Fruit fly (Drosophila melanogaster) whole organism, embryonic: ENCODE measurements around the gene CG5498.
A peak's percentile ranks its signal among the peaks of the same experiment; 100 is the strongest.

ENCODE experiments used
- Blimp-1 ChIP-seq: fragments of 200-800 bp; sonication (Bioruptor generic); optimal IDR thresholded peaks from 3 replicates; lab custom pipeline; 2018; ENCODE audit warnings: missing biosample characterization, missing genetic modification characterization, mild to moderate bottlenecking, moderate library complexity, missing genetic modification reagents
- CG10431 ChIP-seq: fragments of 200-800 bp; sonication (Bioruptor generic); optimal IDR thresholded peaks from 3 replicates; lab custom pipeline; 2018; ENCODE audit warnings: missing biosample characterization, mild to moderate bottlenecking, missing genetic modification characterization
- CG10959 ChIP-seq: fragments of 200-800 bp; sonication (Bioruptor generic); IDR thresholded peaks from 2 replicates; pipeline ENCODE4 v1.3.6; 2022; ENCODE audit warnings: missing biosample characterization, missing genetic modification characterization
- CG11560 ChIP-seq: fragments of 200-800 bp; sonication (Bioruptor generic); IDR thresholded peaks from 3 replicates; pipeline ENCODE4 v1.3.6; 2022; ENCODE audit warnings: missing biosample characterization, missing genetic modification characterization
- CG12659 ChIP-seq: fragments of 200-800 bp; sonication (Bioruptor generic); optimal IDR thresholded peaks from 3 replicates; lab custom pipeline; 2017; ENCODE audit warnings: mild to moderate bottlenecking, missing biosample characterization, missing genetic modification reagents, missing genetic modification characterization
- CG14014 ChIP-seq: fragments of 200-800 bp; sonication (Bioruptor generic); IDR thresholded peaks from 2 replicates; pipeline ENCODE4 v1.3.6; 2022; ENCODE audit warnings: missing biosample characterization, missing genetic modification characterization
- CG14860 ChIP-seq: fragments of 200-800 bp; sonication (Bioruptor generic); IDR thresholded peaks from 3 replicates; pipeline ENCODE4 v1.3.6; 2022; ENCODE audit warnings: missing biosample characterization, missing genetic modification characterization; ENCODE audit not compliant: partially characterized antibody
- CG14965 ChIP-seq: fragments of 200-800 bp; sonication (Bioruptor generic); optimal IDR thresholded peaks from 2 replicates; lab custom pipeline; 2016; ENCODE audit warnings: missing biosample characterization, missing genetic modification characterization, borderline replicate concordance
- CG15073 ChIP-seq: fragments of 200-800 bp; sonication (Bioruptor generic); optimal IDR thresholded peaks from 2 replicates; lab custom pipeline; 2016; ENCODE audit warnings: missing biosample characterization, missing genetic modification characterization
- CG15514 ChIP-seq: fragments of 200-800 bp; sonication (Bioruptor generic); optimal IDR thresholded peaks from 3 replicates; lab custom pipeline; 2017; ENCODE audit warnings: missing biosample characterization, missing genetic modification characterization, mild to moderate bottlenecking, moderate library complexity, missing genetic modification reagents
- CG15601 ChIP-seq: fragments of 200-800 bp; sonication (Bioruptor generic); optimal IDR thresholded peaks from 3 replicates; lab custom pipeline; 2019; ENCODE audit warnings: missing biosample characterization, mild to moderate bottlenecking, missing genetic modification characterization, moderate library complexity
- CG16815 ChIP-seq: fragments of 200-800 bp; sonication (Bioruptor generic); optimal IDR thresholded peaks from 3 replicates; lab custom pipeline; 2017; ENCODE audit warnings: missing biosample characterization, mild to moderate bottlenecking, missing genetic modification characterization
- CG17186 ChIP-seq: fragments of 200-800 bp; sonication (Bioruptor generic); optimal IDR thresholded peaks from 3 replicates; lab custom pipeline; 2017; ENCODE audit warnings: missing biosample characterization, missing genetic modification reagents, missing genetic modification characterization
- CG17361 ChIP-seq: fragments of 200-800 bp; sonication (Bioruptor generic); IDR thresholded peaks from 3 replicates; pipeline ENCODE4 v1.3.6; 2022; ENCODE audit warnings: missing biosample characterization, missing genetic modification characterization
- CG18262 ChIP-seq: fragments of 200-800 bp; optimal IDR thresholded peaks from 3 replicates; lab custom pipeline; 2019; ENCODE audit warnings: missing biosample characterization, mild to moderate bottlenecking, missing genetic modification characterization, moderate library complexity
- CG2678 ChIP-seq: fragments of 200-800 bp; sonication (Bioruptor generic); optimal IDR thresholded peaks from 3 replicates; lab custom pipeline; 2019; ENCODE audit warnings: missing biosample characterization, mild to moderate bottlenecking, missing genetic modification characterization, moderate library complexity
- CG3726 ChIP-seq: fragments of 200-800 bp; sonication (Bioruptor generic); IDR thresholded peaks from 3 replicates; pipeline ENCODE4, ENCODE4 v1.3.6; 2022; ENCODE audit warnings: missing biosample characterization, missing genetic modification characterization
- CG4424 ChIP-seq: fragments of 200-800 bp; sonication (Bioruptor generic); optimal IDR thresholded peaks from 3 replicates; lab custom pipeline; 2016; ENCODE audit warnings: missing biosample characterization, missing genetic modification characterization
- CG6813 ChIP-seq: fragments of 200-800 bp; sonication (Bioruptor generic); optimal IDR thresholded peaks from 2 replicates; lab custom pipeline; 2017; ENCODE audit warnings: missing biosample characterization, missing genetic modification characterization, mild to moderate bottlenecking, moderate library complexity, missing genetic modification reagents
- CG8765 ChIP-seq: fragments of 200-800 bp; sonication (Bioruptor generic); IDR thresholded peaks from 2 replicates; pipeline ENCODE4 v1.3.6; 2022; ENCODE audit warnings: missing biosample characterization, missing genetic modification characterization
- Dbx ChIP-seq: fragments of 200-800 bp; sonication (Bioruptor generic); IDR thresholded peaks from 3 replicates; pipeline ENCODE4 v1.3.6; 2022; ENCODE audit warnings: missing biosample characterization, missing genetic modification characterization
- E2f1 ChIP-seq: fragments of 200-800 bp; sonication (Bioruptor generic); IDR thresholded peaks from 2 replicates; pipeline ENCODE4 v1.3.6; 2022; ENCODE audit warnings: missing biosample characterization, missing genetic modification characterization
- Hey ChIP-seq: fragments of 200-800 bp; sonication (Bioruptor generic); optimal IDR thresholded peaks from 3 replicates; lab custom pipeline; 2018; ENCODE audit warnings: missing biosample characterization, mild to moderate bottlenecking, missing genetic modification characterization
- Hmx ChIP-seq: fragments of 200-800 bp; sonication (Bioruptor generic); optimal IDR thresholded peaks from 2 replicates; lab custom pipeline; 2016; ENCODE audit warnings: missing biosample characterization, missing genetic modification characterization
- Med ChIP-seq: fragments of 200-800 bp; sonication (Bioruptor generic); peaks from one replicate; lab custom pipeline; 2016; ENCODE audit warnings: missing biosample characterization, missing genetic modification characterization, mild to moderate bottlenecking, inconsistent platforms, moderate library complexity
- PHDP ChIP-seq: fragments of 200-800 bp; sonication (Bioruptor generic); optimal IDR thresholded peaks from 3 replicates; lab custom pipeline; 2018; ENCODE audit warnings: missing biosample characterization, mild to moderate bottlenecking, missing genetic modification characterization, moderate library complexity
- Ptx1 ChIP-seq: fragments of 200-800 bp; sonication (Bioruptor generic); IDR thresholded peaks from 2 replicates; pipeline ENCODE4 v1.3.6; 2022; ENCODE audit warnings: missing biosample characterization, missing genetic modification characterization
- Tbp ChIP-seq: fragments of >200 bp; optimal IDR thresholded peaks from 2 replicates; lab custom pipeline; 2018; ENCODE audit warnings: missing biosample characterization, missing genetic modification characterization
- ab ChIP-seq: fragments of 200-800 bp; sonication (Bioruptor generic); optimal IDR thresholded peaks from 2 replicates; lab custom pipeline; 2016; ENCODE audit warnings: missing biosample characterization, missing genetic modification characterization
- ac ChIP-seq: fragments of 200-800 bp; sonication (Bioruptor generic); optimal IDR thresholded peaks from 3 replicates; lab custom pipeline; 2017; ENCODE audit warnings: missing biosample characterization, mild to moderate bottlenecking, missing genetic modification characterization
- ash1 ChIP-seq: fragments of 200-800 bp; sonication (Bioruptor generic); optimal IDR thresholded peaks from 2 replicates; lab custom pipeline; 2018; ENCODE audit warnings: missing biosample characterization, mild to moderate bottlenecking, missing genetic modification characterization
- ato ChIP-seq: fragments of 200-800 bp; sonication (Bioruptor generic); IDR thresholded peaks from 2 replicates; pipeline ENCODE4 v1.3.6; 2022; ENCODE audit warnings: missing biosample characterization, missing genetic modification characterization; ENCODE audit not compliant: partially characterized antibody
- cas ChIP-seq: fragments of 200-800 bp; sonication (Bioruptor generic); IDR thresholded peaks from 2 replicates; pipeline ENCODE4 v1.3.6; 2022; ENCODE audit warnings: missing biosample characterization, missing genetic modification characterization
- chif ChIP-seq, 2 experiments: fragments of 200-800 bp; sonication (Bioruptor generic); optimal IDR thresholded peaks; 3 replicates each; lab custom pipeline; 2016; ENCODE audit warnings: missing biosample characterization in 2 of 2, missing genetic modification characterization in 2 of 2
- chn ChIP-seq: fragments of 200-800 bp; sonication (Bioruptor generic); optimal IDR thresholded peaks from 2 replicates; lab custom pipeline; 2016; ENCODE audit warnings: missing biosample characterization, missing genetic modification characterization
- crol ChIP-seq: fragments of 200-800 bp; sonication (Bioruptor generic); IDR thresholded peaks from 2 replicates; pipeline ENCODE4 v1.3.6; 2022; ENCODE audit warnings: missing biosample characterization, missing genetic modification characterization
- dan ChIP-seq: fragments of 200-800 bp; sonication (Bioruptor generic); IDR thresholded peaks from 2 replicates; pipeline ENCODE4 v1.3.6; 2022; ENCODE audit warnings: missing biosample characterization, missing genetic modification characterization
- fd3F ChIP-seq: fragments of 200-800 bp; sonication (Bioruptor generic); optimal IDR thresholded peaks from 2 replicates; lab custom pipeline; 2018; ENCODE audit warnings: missing biosample characterization, mild to moderate bottlenecking, missing genetic modification characterization, moderate library complexity
- gro ChIP-seq: fragments of 200-800 bp; sonication (Bioruptor generic); optimal IDR thresholded peaks from 2 replicates; lab custom pipeline; 2016; ENCODE audit warnings: missing biosample characterization, missing genetic modification characterization
- kay ChIP-seq: fragments of 200-800 bp; sonication (Bioruptor generic); optimal IDR thresholded peaks from 2 replicates; lab custom pipeline; 2016; ENCODE audit warnings: missing biosample characterization, missing genetic modification characterization
- nmo ChIP-seq: fragments of 200-800 bp; sonication (Bioruptor generic); optimal IDR thresholded peaks from 2 replicates; lab custom pipeline; 2018; ENCODE audit warnings: missing biosample characterization, mild to moderate bottlenecking, missing genetic modification characterization, moderate library complexity
- odd ChIP-seq: fragments of 200-800 bp; sonication (Bioruptor generic); optimal IDR thresholded peaks from 2 replicates; lab custom pipeline; 2017; ENCODE audit warnings: missing biosample characterization, mild to moderate bottlenecking, missing genetic modification characterization
- pfk ChIP-seq: fragments of 200-800 bp; sonication (Bioruptor generic); optimal IDR thresholded peaks from 2 replicates; lab custom pipeline; 2018; ENCODE audit warnings: missing biosample characterization, mild to moderate bottlenecking, missing genetic modification characterization, moderate library complexity
- sc ChIP-seq, 3 experiments: fragments of >200 bp in 2 of 3; fragments of 200-800 bp in 1 of 3; sonication (Bioruptor generic) in 1 of 3; optimal IDR thresholded peaks; 2 replicates in 2 of 3; 3 replicates in 1 of 3; lab custom pipeline; 2017; ENCODE audit warnings: mild to moderate bottlenecking in 1 of 3, missing biosample characterization in 1 of 3, missing genetic modification characterization in 1 of 3, missing genetic modification reagents in 1 of 3
- sna ChIP-seq: fragments of 200-800 bp; sonication (Bioruptor generic); IDR thresholded peaks from 2 replicates; pipeline ENCODE4 v1.3.6; 2022; ENCODE audit warnings: missing biosample characterization, missing genetic modification characterization; ENCODE audit not compliant: partially characterized antibody
- tna ChIP-seq: fragments of 200-800 bp; sonication (Bioruptor generic); IDR thresholded peaks from 2 replicates; pipeline ENCODE4 v1.3.6; 2022; ENCODE audit warnings: missing biosample characterization, missing genetic modification characterization; ENCODE audit not compliant: partially characterized antibody
- unpg ChIP-seq: fragments of 200-800 bp; sonication (Bioruptor generic); optimal IDR thresholded peaks from 3 replicates; lab custom pipeline; 2018; ENCODE audit warnings: missing biosample characterization, mild to moderate bottlenecking, missing genetic modification characterization, moderate library complexity
- zfh2 ChIP-seq: fragments of 200-800 bp; sonication (Bioruptor generic); optimal IDR thresholded peaks from 2 replicates; lab custom pipeline; 2016; ENCODE audit warnings: missing biosample characterization, missing genetic modification characterization

Gene CG5498

DNA sequence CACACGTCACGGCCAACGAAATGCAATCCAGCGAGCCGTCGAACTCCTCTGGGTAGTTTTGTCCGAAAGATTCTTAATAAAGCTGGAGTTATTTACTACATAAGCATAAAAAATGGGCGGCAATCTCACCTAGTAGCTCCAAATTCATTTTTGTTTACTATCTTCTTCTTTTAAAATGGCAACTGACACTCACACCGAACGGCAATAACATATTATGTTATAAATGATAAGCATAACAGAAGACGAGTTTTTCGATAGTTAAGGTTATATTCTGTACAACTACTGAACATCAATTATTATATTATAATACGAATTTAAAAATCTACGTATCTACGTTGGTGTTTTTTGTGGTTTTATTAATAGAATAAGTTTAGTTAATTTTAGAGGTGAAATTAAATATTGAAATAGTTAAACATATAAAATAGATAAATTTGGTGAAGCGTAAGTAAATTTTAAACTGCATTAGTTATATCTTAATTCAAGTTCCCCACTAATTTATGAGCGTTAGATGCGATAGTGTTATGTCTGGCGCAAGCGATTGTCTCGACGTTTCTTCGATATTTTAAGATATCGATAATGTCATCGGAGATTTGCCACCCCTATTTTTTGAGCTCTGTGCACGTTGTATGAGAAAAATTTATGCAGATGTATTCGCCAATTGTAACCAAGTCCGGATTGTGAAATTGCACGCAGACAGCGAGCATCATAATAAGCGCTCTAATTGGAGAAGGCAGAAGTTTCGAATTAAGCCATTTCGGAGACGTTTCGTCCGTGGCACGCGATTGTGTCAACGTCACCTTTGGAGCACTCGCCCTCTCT is 35.9 kb downstream of the CG5498 start, which contains the start of the genes Rbbp5 and eRF1 (continued):
- TF ChIP-seq CG10431 (GFP tag; lab: Kevin White, UChicago) (no peak), Med (GFP tag; lab: Kevin White, UChicago) (peak; percentile 92), crol (GFP tag; lab: Robert Waterston, UW) (no peak), cas (peak; percentile 76), CG6813 (GFP tag; lab: Kevin White, UChicago) (no peak), CG4424 (peak; percentile 77), odd (no peak), nmo (GFP tag; lab: Kevin White, UChicago) (peak; percentile 85), gro (GFP tag; lab: Kevin White, UChicago) (peak; percentile 14), Dbx (GFP tag; lab: Robert Waterston, UW) (peak; percentile 93), CG8765 (GFP tag; lab: Robert Waterston, UW) (peak; percentile 64), zfh2 (GFP tag; lab: Kevin White, UChicago) (peak; percentile 80), ac (GFP tag; lab: Kevin White, UChicago) (no peak), chif (GFP tag; optimal IDR thresholded peaks at IDR 0.05; lab: Kevin White, UChicago) (peak; percentile 42 to 62), pfk (no peak), dan (GFP tag; lab: Robert Waterston, UW) (no peak), CG2678 (tag; lab: Kevin White, UChicago) (peak; percentile 80), CG15514 (GFP tag; lab: Kevin White, UChicago) (peak; percentile 72), Ptx1 (peak; percentile 81), PHDP (tag; lab: Kevin White, UChicago) (peak; percentile 73), fd3F (GFP tag; lab: Kevin White, UChicago) (peak; percentile 57), ato (GFP tag; lab: Robert Waterston, UW) (peak; percentile 81), Blimp-1 (no peak), CG16815 (GFP tag; lab: Kevin White, UChicago) (peak; percentile 58), CG14965 (no peak), unpg (GFP tag; lab: Kevin White, UChicago) (peak; percentile 73), Hmx (GFP tag; lab: Kevin White, UChicago) (peak; percentile 11), ab (no peak), chn (GFP tag; lab: Kevin White, UChicago) (peak; percentile 71), sna (GFP tag; lab: Robert Waterston, UW) (peak; percentile 81), CG14014 (GFP tag; lab: Robert Waterston, UW) (peak; percentile 81), CG12659 (peak; percentile 91), E2f1 (peak; percentile 76), ash1 (GFP tag; lab: Kevin White, UChicago) (no peak), CG17186 (GFP tag; lab: Kevin White, UChicago) (peak; percentile 48), sc (optimal IDR thresholded peaks at IDR 0.05; lab: Kevin White, UChicago) (no peak), sc (GFP tag; optimal IDR thresholded peaks at IDR 0.05; lab: Kevin White, UChicago) (peak; percentile 7), CG11560 (tag; lab: Robert Waterston, UW) (peak; percentile 39; the same call in 1 of the 3 replicates), CG14860 (GFP tag; lab: Robert Waterston, UW) (peak; percentile 86), CG10959 (GFP tag; lab: Robert Waterston, UW) (no peak; the same call in 1 of the 2 replicates), CG3726 (GFP tag; lab: Robert Waterston, UW) (peak; percentile 59; the same call in 1 of the 3 replicates), Tbp (GFP tag; lab: Kevin White, UChicago) (no peak), CG15073 (GFP tag; lab: Kevin White, UChicago) (no peak), kay (GFP tag; lab: Kevin White, UChicago) (peak; percentile 51), Hey (tag; lab: Kevin White, UChicago) (no peak), tna (GFP tag; lab: Robert Waterston, UW) (peak; percentile 75), CG15601 (tag; lab: Kevin White, UChicago) (peak; percentile 59), CG18262 (tag; lab: Kevin White, UChicago) (peak; percentile 78), CG17361 (peak; percentile 86)
